Fruit fly (Drosophila melanogaster) Kc167 (cell line): ENCODE results near the gene p53.

Experiments used
- Myc ChIP-seq: fragments of >200 bp; optimal IDR thresholded peaks from 2 replicates; lab custom pipeline; 2017; ENCODE audit warnings: missing external identifiers
- Sin3A ChIP-seq: fragments of >200 bp; optimal IDR thresholded peaks from 2 replicates; lab custom pipeline; 2018; ENCODE audit warnings: missing external identifiers
- insv ChIP-seq: fragments of >200 bp; optimal IDR thresholded peaks from 3 replicates; lab custom pipeline; 2018; ENCODE audit warnings: missing external identifiers
- psq ChIP-seq: fragments of >200 bp; optimal IDR thresholded peaks from 2 replicates; lab custom pipeline; 2017; ENCODE audit warnings: missing external identifiers
- ttk ChIP-seq: sonication (Bioruptor generic); optimal IDR thresholded peaks from 2 replicates; lab custom pipeline; 2017; ENCODE audit warnings: missing external identifiers

dm6 chr3R:23036321-23036720 is 17.6 kb downstream of the p53 start:
- TF ChIP-seq psq (lab: Kevin White, UChicago): no peak
- no peak for TF ChIP-seq ttk (lab: Kevin White, UChicago)
- no peak for TF ChIP-seq Sin3A (lab: Kevin White, UChicago)
- TF ChIP-seq Myc (lab: Kevin White, UChicago): no peak
- no peak for TF ChIP-seq insv
